Fruit fly (Drosophila melanogaster): Measurements from ENCODE around the gene MED11.
A peak's percentile ranks its signal among the peaks of the same experiment; 100 is the strongest.

The MED11 gene

dm6 chr3L:18786427-18787104 is 40.9 kb downstream of the MED11 start (continued):
- TF ChIP-seq her (GFP tag; optimal IDR thresholded peaks at IDR 0.05), result peak; percentile 12
- no peak for TF ChIP-seq Atf-2 (GFP tag; optimal IDR thresholded peaks at IDR 0.05)
- peak; percentile 62 for TF ChIP-seq Hsf (GFP tag; optimal IDR thresholded peaks at IDR 0.05)
- peak in 1 of 2 experiments; percentile 49 for TF ChIP-seq Trl (optimal IDR thresholded peaks at IDR 0.05)
- peak; percentile 44 for TF ChIP-seq Trl (GFP tag; optimal IDR thresholded peaks at IDR 0.05)
- TF ChIP-seq scrt (GFP tag; optimal IDR thresholded peaks at IDR 0.05), result peak; percentile 32
- TF ChIP-seq Ets97D (GFP tag; optimal IDR thresholded peaks at IDR 0.05), result no peak
- TF ChIP-seq Blimp-1 (GFP tag; optimal IDR thresholded peaks at IDR 0.05), result peak; percentile 53
- 0 out of 3 replicates have a peak, but pooled peaks have one; percentile 22 for TF ChIP-seq B-H1 (GFP tag; IDR thresholded peaks at IDR 0.05)
- peak; percentile 29 for TF ChIP-seq HLH3B (GFP tag; IDR thresholded peaks at IDR 0.05)
- peak; percentile 9 for TF ChIP-seq zfh2 (GFP tag; optimal IDR thresholded peaks at IDR 0.05)
- peak; percentile 62 for TF ChIP-seq CG6689 (GFP tag; IDR thresholded peaks at IDR 0.05)
- peak; percentile 60; the same call in 1 of the 2 replicates for TF ChIP-seq Adf1 (GFP tag; IDR thresholded peaks at IDR 0.05)
- peak; percentile 37 for TF ChIP-seq CG1602 (GFP tag; optimal IDR thresholded peaks at IDR 0.05)
- no peak for TF ChIP-seq pzg (GFP tag; optimal IDR thresholded peaks at IDR 0.05)
- TF ChIP-seq danr (GFP tag; IDR thresholded peaks at IDR 0.05), result peak; percentile 57
- peak; percentile 11 for TF ChIP-seq CG6813 (GFP tag; optimal IDR thresholded peaks at IDR 0.05)
- TF ChIP-seq ase (GFP tag; IDR thresholded peaks at IDR 0.05), result peak; percentile 22; the same call in 1 of the 3 replicates
- no peak for TF ChIP-seq CG31224 (GFP tag; IDR thresholded peaks at IDR 0.05)
- no peak for TF ChIP-seq CG10565 (GFP tag; optimal IDR thresholded peaks at IDR 0.05)
- no peak for TF ChIP-seq zfh1 (GFP tag; IDR thresholded peaks at IDR 0.05)
- peak; percentile 27; the same call in 1 of the 2 replicates for TF ChIP-seq CG17328 (GFP tag; IDR thresholded peaks at IDR 0.05)
- TF ChIP-seq stwl (tag; optimal IDR thresholded peaks at IDR 0.05), result no peak
- 0 out of 2 replicates have a peak, but pooled peaks have one; percentile 20 for TF ChIP-seq Rx (GFP tag; IDR thresholded peaks at IDR 0.05)
- peak; percentile 69 for TF ChIP-seq lmd (GFP tag; IDR thresholded peaks at IDR 0.05)
- TF ChIP-seq lab (GFP tag; optimal IDR thresholded peaks at IDR 0.05), result peak; percentile 67
- peak; percentile 28 for TF ChIP-seq nau (GFP tag; optimal IDR thresholded peaks at IDR 0.05)
- no peak for TF ChIP-seq CG11085 (GFP tag; IDR thresholded peaks at IDR 0.05)
- TF ChIP-seq CG11560 (tag; IDR thresholded peaks at IDR 0.05), result no peak
- TF ChIP-seq Side (GFP tag; optimal IDR thresholded peaks at IDR 0.05), result no peak
- TF ChIP-seq dan (GFP tag; IDR thresholded peaks at IDR 0.05), result no peak
- peak; percentile 78 for TF ChIP-seq CG17359 (tag; optimal IDR thresholded peaks at IDR 0.05)
- peak; percentile 52 for TF ChIP-seq HLH54F (GFP tag; optimal IDR thresholded peaks at IDR 0.05)
- peak; percentile 34 for TF ChIP-seq crc (GFP tag; optimal IDR thresholded peaks at IDR 0.05)
- TF ChIP-seq Oaz (GFP tag; IDR thresholded peaks at IDR 0.05), result no peak
- peak; percentile 36 for TF ChIP-seq Nf-YC (tag; optimal IDR thresholded peaks at IDR 0.05)
- peak; percentile 66 for TF ChIP-seq Fer3 (tag; optimal IDR thresholded peaks at IDR 0.05)
- peak; percentile 25; the same call in 1 of the 3 replicates for TF ChIP-seq Aef1 (GFP tag; IDR thresholded peaks at IDR 0.05)
- TF ChIP-seq Bdp1 (GFP tag; optimal IDR thresholded peaks at IDR 0.05), result no peak
- TF ChIP-seq twi (tag; optimal IDR thresholded peaks at IDR 0.05), result no peak
- TF ChIP-seq CG43689 (GFP tag; IDR thresholded peaks at IDR 0.05), result 0 out of 2 replicates have a peak, but pooled peaks have one; percentile 51
- TF ChIP-seq tna (GFP tag; IDR thresholded peaks at IDR 0.05; ENCODE audit: partially characterized antibody), result peak; percentile 37; the same call in 1 of the 2 replicates
- peak; percentile 49 for TF ChIP-seq CG9727 (GFP tag; optimal IDR thresholded peaks at IDR 0.05)
- peak; percentile 74 for TF ChIP-seq sug (tag; optimal IDR thresholded peaks at IDR 0.05)
- TF ChIP-seq kah (GFP tag; optimal IDR thresholded peaks at IDR 0.05), result peak; percentile 42
- TF ChIP-seq org-1 (GFP tag; optimal IDR thresholded peaks at IDR 0.05), result peak; percentile 62
- TF ChIP-seq vvl (GFP tag; IDR thresholded peaks at IDR 0.05), result no peak; the same call in none of the 2 replicates
- TF ChIP-seq so (GFP tag; IDR thresholded peaks at IDR 0.05), result peak; percentile 12; the same call in 1 of the 3 replicates
- no peak for TF ChIP-seq hb (GFP tag; IDR thresholded peaks at IDR 0.05; ENCODE audit: partially characterized antibody)
- TF ChIP-seq NfI (GFP tag; optimal IDR thresholded peaks at IDR 0.05), result peak; percentile 29
